Worm (Caenorhabditis elegans): ENCODE data around the gene C31H1.1.

- TF ChIP-seq pqm-1 (tag; optimal IDR thresholded peaks at IDR 0.05) (no peak), ztf-11 (tag; optimal IDR thresholded peaks at IDR 0.05) (no peak), swsn-7 (tag; optimal IDR thresholded peaks at IDR 0.05) (no peak), lir-3 (tag; optimal IDR thresholded peaks at IDR 0.05; ENCODE audit: poor library complexity) (no peak), ztf-4 (tag; optimal IDR thresholded peaks at IDR 0.05) (no peak), sox-4 (tag; optimal IDR thresholded peaks at IDR 0.05) (no peak), snpc-4 (tag; optimal IDR thresholded peaks at IDR 0.05) (no peak)
These were observed 35.5 kb downstream of the C31H1.1 start for ce11 chrIV:5832801-5833200.

Measured in whole organism, L1 larva.